Worm (Caenorhabditis elegans) whole organism, L4 larva: ENCODE data around the gene dpy-28.

Experiments
- D1046.2 ChIP-seq: fragments of 200-800 bp; sonication (Bioruptor generic); IDR thresholded peaks from 2 replicates; pipeline ENCODE4 v1.3.6; 2022; ENCODE audit warnings: missing genetic modification characterization, missing compliant biosample characterization
- F37D6.2 ChIP-seq: sonication (generic microtip); optimal IDR thresholded peaks from 2 replicates; lab custom pipeline; 2016; ENCODE audit warnings: mild to moderate bottlenecking, missing genetic modification characterization, missing compliant biosample characterization
- F49E8.2 ChIP-seq: sonication (generic microtip); optimal IDR thresholded peaks from 2 replicates; lab custom pipeline; 2016; ENCODE audit warnings: missing compliant biosample characterization, mild to moderate bottlenecking, missing genetic modification characterization, borderline replicate concordance
- R02D3.7 ChIP-seq: fragments of 150-350 bp; sonication (generic microtip); optimal IDR thresholded peaks from 3 replicates; lab custom pipeline; 2014; ENCODE audit warnings: missing biosample characterization, missing genetic modification characterization
- T26A8.4 ChIP-seq: fragments of 200-800 bp; sonication (Bioruptor generic); IDR thresholded peaks from 2 replicates; pipeline ENCODE4 v1.3.6; 2022; ENCODE audit warnings: missing genetic modification characterization, missing compliant biosample characterization
- Y5F2A.4 ChIP-seq: fragments of 200-800 bp; sonication (Bioruptor generic); optimal IDR thresholded peaks from 2 replicates; lab custom pipeline; 2018; ENCODE audit warnings: mild to moderate bottlenecking, missing genetic modification characterization, missing compliant biosample characterization
- aha-1 ChIP-seq: fragments of 150-350 bp; peaks from one replicate; lab custom pipeline; 2014; ENCODE audit warnings: missing biosample characterization, missing genetic modification characterization
- daf-16 ChIP-seq, 3 experiments: sonication (generic microtip); optimal IDR thresholded peaks; 2 replicates each; lab custom pipeline; 2016 to 2017; ENCODE audit warnings: missing genetic modification characterization in 3 of 3, missing genetic modification reagents in 3 of 3, mild to moderate bottlenecking in 2 of 3, missing compliant biosample characterization in 2 of 3, missing biosample characterization in 1 of 3, moderate library complexity in 1 of 3
- dmd-6 ChIP-seq: fragments of 200-800 bp; sonication (Bioruptor generic); IDR thresholded peaks from 2 replicates; pipeline ENCODE4 v1.3.6; 2022; ENCODE audit warnings: missing genetic modification reagents, missing genetic modification characterization, missing compliant biosample characterization
- dve-1 ChIP-seq: sonication (generic microtip); optimal IDR thresholded peaks from 2 replicates; lab custom pipeline; 2017; ENCODE audit warnings: antibody characterized with exemption, mild to moderate bottlenecking, missing genetic modification characterization, missing compliant biosample characterization; ENCODE audit not compliant: insufficient read depth
- gei-8 ChIP-seq: fragments of 200-800 bp; sonication (Bioruptor generic); optimal IDR thresholded peaks from 2 replicates; lab custom pipeline; 2018; ENCODE audit warnings: mild to moderate bottlenecking, missing genetic modification characterization, missing compliant biosample characterization
- hif-1 ChIP-seq, 2 experiments: sonication (generic microtip); optimal IDR thresholded peaks; 2 replicates each; lab custom pipeline; 2016 to 2017; ENCODE audit warnings: missing compliant biosample characterization in 2 of 2, missing genetic modification characterization in 2 of 2, missing genetic modification reagents in 2 of 2, missing genotype in 2 of 2, mild to moderate bottlenecking in 1 of 2
- hlh-11 ChIP-seq: fragments of 200-800 bp; sonication (Bioruptor generic); optimal IDR thresholded peaks from 2 replicates; lab custom pipeline; 2018; ENCODE audit warnings: mild to moderate bottlenecking, missing genetic modification characterization, missing compliant biosample characterization
- hlh-30 ChIP-seq: sonication (generic microtip); optimal IDR thresholded peaks from 2 replicates; lab custom pipeline; 2017; ENCODE audit warnings: antibody characterized with exemption, mild to moderate bottlenecking, missing genetic modification characterization, missing compliant biosample characterization; ENCODE audit not compliant: insufficient read depth
- lin-1 ChIP-seq: fragments of 200-800 bp; sonication (Bioruptor generic); IDR thresholded peaks from 2 replicates; pipeline ENCODE4 v1.3.6; 2022; ENCODE audit warnings: missing genetic modification reagents, missing genetic modification characterization, missing compliant biosample characterization
- lin-38 ChIP-seq: fragments of 200-800 bp; sonication (Bioruptor generic); IDR thresholded peaks from 2 replicates; pipeline ENCODE4 v1.3.6; 2022; ENCODE audit warnings: missing genetic modification reagents, missing genetic modification characterization, missing compliant biosample characterization
- lir-3 ChIP-seq: sonication (generic microtip); optimal IDR thresholded peaks from 2 replicates; lab custom pipeline; 2016; ENCODE audit warnings: mild to moderate bottlenecking, missing genetic modification characterization, missing compliant biosample characterization
- mdl-1 ChIP-seq, 2 experiments: fragments of 150-350 bp in 1 of 2; sonication (generic microtip) in 1 of 2; optimal IDR thresholded peaks; 2 replicates each; lab custom pipeline; 2014 to 2017; ENCODE audit warnings: missing biosample characterization in 2 of 2, missing genetic modification characterization in 2 of 2
- mdt-29 ChIP-seq: fragments of 200-800 bp; sonication (Bioruptor generic); IDR thresholded peaks from 2 replicates; pipeline ENCODE4 v1.3.6; 2022; ENCODE audit warnings: missing genetic modification reagents, missing genetic modification characterization, missing compliant biosample characterization
- mxl-2 ChIP-seq: fragments of 200-800 bp; sonication (Bioruptor generic); conservative IDR thresholded peaks from 2 replicates; pipeline ENCODE4 v1.3.6; 2022; ENCODE audit warnings: missing genetic modification reagents, missing genetic modification characterization, missing compliant biosample characterization
- mxl-3 ChIP-seq: fragments of 200-800 bp; sonication (Bioruptor generic); optimal IDR thresholded peaks from 2 replicates; lab custom pipeline; 2018; ENCODE audit warnings: mild to moderate bottlenecking, missing genetic modification characterization, missing compliant biosample characterization
- nhr-102 ChIP-seq: sonication (generic microtip); optimal IDR thresholded peaks from 2 replicates; lab custom pipeline; 2016; ENCODE audit warnings: mild to moderate bottlenecking, missing genetic modification characterization, moderate library complexity, missing compliant biosample characterization
- nhr-28 ChIP-seq: fragments of 150-350 bp; optimal IDR thresholded peaks from 2 replicates; lab custom pipeline; 2014; ENCODE audit warnings: missing biosample characterization, missing genetic modification characterization
- nhr-41 ChIP-seq: fragments of 200-800 bp; sonication (Bioruptor generic); IDR thresholded peaks from 2 replicates; pipeline ENCODE4 v1.3.6; 2022; ENCODE audit warnings: missing genetic modification reagents, missing genetic modification characterization, missing compliant biosample characterization
- nhr-42 ChIP-seq: fragments of 200-800 bp; sonication (Bioruptor generic); IDR thresholded peaks from 2 replicates; pipeline ENCODE4 v1.3.6; 2022; ENCODE audit warnings: missing genetic modification characterization, missing compliant biosample characterization
- nhr-48 ChIP-seq: sonication (generic microtip); optimal IDR thresholded peaks from 2 replicates; lab custom pipeline; 2016; ENCODE audit warnings: mild to moderate bottlenecking, missing genetic modification characterization, missing compliant biosample characterization
- nhr-6 ChIP-seq: fragments of 150-350 bp; optimal IDR thresholded peaks from 2 replicates; lab custom pipeline; 2014; ENCODE audit warnings: missing biosample characterization, missing genetic modification characterization
- nhr-76 ChIP-seq: fragments of 150-350 bp; optimal IDR thresholded peaks from 2 replicates; lab custom pipeline; 2014; ENCODE audit warnings: missing biosample characterization, missing genetic modification characterization
- nhr-77 ChIP-seq: fragments of 150-350 bp; optimal IDR thresholded peaks from 2 replicates; lab custom pipeline; 2014; ENCODE audit warnings: missing biosample characterization, missing genetic modification characterization
- pqm-1 ChIP-seq: sonication (generic microtip); optimal IDR thresholded peaks from 2 replicates; lab custom pipeline; 2017; ENCODE audit warnings: missing biosample characterization, missing genetic modification characterization
- rbr-2 ChIP-seq: sonication (generic microtip); optimal IDR thresholded peaks from 2 replicates; lab custom pipeline; 2016; ENCODE audit warnings: missing genotype, missing genetic modification characterization, missing compliant biosample characterization
- sdz-12 ChIP-seq: fragments of 200-800 bp; sonication (Bioruptor generic); optimal IDR thresholded peaks from 2 replicates; lab custom pipeline; 2018; ENCODE audit warnings: mild to moderate bottlenecking, missing genetic modification characterization, missing compliant biosample characterization
- snpc-4 ChIP-seq: fragments of 150-350 bp; optimal IDR thresholded peaks from 2 replicates; lab custom pipeline; 2014; ENCODE audit warnings: missing biosample characterization, missing genetic modification characterization
- unc-39 ChIP-seq: sonication (generic microtip); optimal IDR thresholded peaks from 2 replicates; lab custom pipeline; 2017; ENCODE audit warnings: missing biosample characterization, missing genetic modification characterization
- zag-1 ChIP-seq: fragments of 150-350 bp; optimal IDR thresholded peaks from 2 replicates; lab custom pipeline; 2014; ENCODE audit warnings: missing biosample characterization, missing genetic modification characterization
- zfp-3 ChIP-seq: fragments of 200-800 bp; sonication (Bioruptor generic); conservative IDR thresholded peaks from 2 replicates; pipeline ENCODE4 v1.3.6; 2022; ENCODE audit warnings: missing genetic modification reagents, missing genetic modification characterization, missing compliant biosample characterization
- zip-11 ChIP-seq: fragments of 200-800 bp; sonication (Bioruptor generic); IDR thresholded peaks from 2 replicates; pipeline ENCODE4 v1.3.6; 2022; ENCODE audit warnings: missing genetic modification characterization, missing compliant biosample characterization
- ztf-11 ChIP-seq: fragments of 150-350 bp; optimal IDR thresholded peaks from 2 replicates; lab custom pipeline; 2014; ENCODE audit warnings: missing biosample characterization, missing genetic modification characterization
- ztf-7 ChIP-seq: fragments of 150-350 bp; optimal IDR thresholded peaks from 2 replicates; lab custom pipeline; 2014; ENCODE audit warnings: missing biosample characterization, missing genetic modification characterization

The dpy-28 gene

DNA sequence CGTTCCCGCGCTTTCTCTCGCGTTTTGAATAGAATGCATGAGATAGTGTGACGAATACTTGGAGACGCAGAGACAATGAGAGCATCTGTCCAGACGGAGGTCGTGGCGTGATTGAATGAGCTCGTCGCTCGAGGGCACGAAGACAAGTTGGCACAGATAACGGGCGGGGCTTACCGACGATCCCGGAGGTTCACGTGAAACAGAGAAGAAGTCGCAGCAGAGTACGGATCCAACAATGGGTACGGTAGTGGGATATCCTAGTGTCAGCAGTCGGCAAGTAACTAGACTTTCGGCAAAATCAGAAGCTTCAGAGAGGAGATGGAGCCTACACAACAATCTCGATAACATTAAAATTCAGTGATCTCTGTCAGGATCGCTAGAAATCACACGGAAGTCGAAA is 56.8 kb downstream of the dpy-28 start (continued):
- TF ChIP-seq Y5F2A.4 (GFP tag; lab: Kevin White, UChicago), result no peak
- peak; percentile 18 for TF ChIP-seq hlh-30
- TF ChIP-seq nhr-41 (GFP tag; lab: Robert Waterston, UW), result no peak
- peak in 1 of 2 experiments; percentile 6 for TF ChIP-seq hif-1 (tag; optimal IDR thresholded peaks at IDR 0.05; lab: Kevin White, UChicago)
- no peak for TF ChIP-seq ztf-11
- TF ChIP-seq ztf-7 (tag; lab: Kevin White, UChicago), result no peak
- TF ChIP-seq mdt-29 (GFP tag; lab: Robert Waterston, UW), result 0 out of 2 replicates have a peak, but pooled peaks have one; percentile 28
- no peak for TF ChIP-seq nhr-6 (tag; lab: Kevin White, UChicago)
- no peak for TF ChIP-seq rbr-2 (tag; lab: Kevin White, UChicago)
- TF ChIP-seq T26A8.4 (GFP tag; lab: Robert Waterston, UW), result 0 out of 2 replicates have a peak, but pooled peaks have one; percentile 10
- 0 out of 2 replicates have a peak, but pooled peaks have one; percentile 45 for TF ChIP-seq mxl-2

DNA sequence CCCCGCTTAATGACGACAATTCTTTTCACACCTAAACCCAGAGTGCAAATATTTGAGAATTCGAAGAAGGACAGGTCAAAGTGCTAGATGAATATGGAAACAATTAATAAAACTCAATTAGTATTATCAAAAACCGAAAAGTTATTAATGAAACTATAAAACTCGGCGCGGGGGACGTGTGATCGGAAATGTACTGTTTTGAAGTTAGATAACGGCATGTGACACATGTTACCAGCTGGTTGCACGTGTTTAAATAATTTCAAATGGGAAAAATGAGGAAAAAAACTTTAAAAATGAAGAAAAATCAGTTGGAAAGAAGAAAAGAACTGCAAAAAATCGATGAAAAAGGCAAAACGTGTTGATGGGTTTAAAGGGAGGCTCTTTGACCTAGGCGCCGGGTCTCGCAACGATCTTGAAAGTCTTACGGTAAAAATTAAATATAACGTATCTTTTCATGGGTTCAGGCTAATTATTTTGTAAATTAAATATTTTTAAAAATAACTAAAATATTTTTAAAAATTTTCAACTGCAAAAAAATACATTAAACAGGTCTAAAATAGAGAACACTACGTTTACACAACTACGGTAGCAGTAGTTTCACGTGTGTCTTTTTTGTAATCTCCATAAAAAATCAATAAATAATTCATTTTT is 57.8 kb downstream of the dpy-28 start:
- no peak for TF ChIP-seq mdt-29 (GFP tag; lab: Robert Waterston, UW)
- peak; percentile 50 for TF ChIP-seq dmd-6 (GFP tag; lab: Robert Waterston, UW)
- TF ChIP-seq dve-1 (tag; lab: Kevin White, UChicago), result peak; percentile 40
- TF ChIP-seq mxl-3, result no peak
- TF ChIP-seq daf-16 (GFP tag; optimal IDR thresholded peaks at IDR 0.05; lab: Kevin White, UChicago), result no peak
- TF ChIP-seq daf-16 (tag; optimal IDR thresholded peaks at IDR 0.05; lab: Kevin White, UChicago), result peak; percentile 24
- TF ChIP-seq lin-38 (GFP tag; lab: Robert Waterston, UW), result no peak
- TF ChIP-seq D1046.2 (GFP tag; lab: Robert Waterston, UW), result no peak
- peak in 1 of 2 experiments; percentile 34 for TF ChIP-seq mdl-1 (tag; optimal IDR thresholded peaks at IDR 0.05; lab: Kevin White, UChicago)
- TF ChIP-seq R02D3.7 (tag; lab: Kevin White, UChicago), result no peak
- no peak for TF ChIP-seq zfp-3 (GFP tag; lab: Robert Waterston, UW)
- no peak for TF ChIP-seq nhr-48 (tag; lab: Kevin White, UChicago)
- TF ChIP-seq hlh-30, result peak; percentile 67
- no peak for TF ChIP-seq gei-8 (GFP tag; lab: Kevin White, UChicago)
- TF ChIP-seq nhr-42 (GFP tag; lab: Robert Waterston, UW), result no peak
- TF ChIP-seq lir-3 (tag; lab: Kevin White, UChicago), result no peak
- TF ChIP-seq T26A8.4 (GFP tag; lab: Robert Waterston, UW), result no peak
- no peak for TF ChIP-seq nhr-76 (tag; lab: Kevin White, UChicago)
- TF ChIP-seq lin-1, result no peak
- TF ChIP-seq nhr-102 (tag; lab: Kevin White, UChicago), result no peak
- peak; percentile 47 for TF ChIP-seq hlh-11 (tag; lab: Kevin White, UChicago)
- TF ChIP-seq unc-39 (tag; lab: Kevin White, UChicago), result no peak
- peak; percentile 62 for TF ChIP-seq nhr-28 (tag; lab: Kevin White, UChicago)
- TF ChIP-seq aha-1 (tag; lab: Kevin White, UChicago), result peak; percentile 40
- no peak for TF ChIP-seq zag-1
- TF ChIP-seq snpc-4, result no peak
- TF ChIP-seq zip-11, result no peak
- no peak for TF ChIP-seq sdz-12 (GFP tag; lab: Kevin White, UChicago)
- no peak for TF ChIP-seq F37D6.2 (tag; lab: Kevin White, UChicago)
- TF ChIP-seq nhr-77 (tag; lab: Kevin White, UChicago), result peak; percentile 3
- peak; percentile 42 for TF ChIP-seq pqm-1 (tag; lab: Kevin White, UChicago)
- TF ChIP-seq F49E8.2 (tag; lab: Kevin White, UChicago), result no peak
